Fruit fly (Drosophila melanogaster) whole organism, embryonic: ENCODE data around the gene CG7065.

Experiments used
- ATbp ChIP-seq: fragments of 200-800 bp; sonication (Bioruptor generic); optimal IDR thresholded peaks from 2 replicates; lab custom pipeline; 2017; ENCODE audit warnings: missing biosample characterization, mild to moderate bottlenecking, missing genetic modification characterization, missing genetic modification reagents
- B-H1 ChIP-seq: fragments of 200-800 bp; sonication (Bioruptor generic); IDR thresholded peaks from 3 replicates; pipeline ENCODE4 v1.3.6; 2022; ENCODE audit warnings: missing biosample characterization, missing genetic modification characterization
- CG10654 ChIP-seq: fragments of 200-800 bp; sonication (Bioruptor generic); optimal IDR thresholded peaks from 2 replicates; lab custom pipeline; 2016; ENCODE audit warnings: missing biosample characterization, missing genetic modification characterization
- CG10979 ChIP-seq: fragments of 200-800 bp; sonication (Bioruptor generic); optimal IDR thresholded peaks from 2 replicates; lab custom pipeline; 2018; ENCODE audit warnings: missing biosample characterization, mild to moderate bottlenecking, missing genetic modification characterization, moderate library complexity
- CG12299 ChIP-seq: fragments of 200-800 bp; sonication (Bioruptor generic); optimal IDR thresholded peaks from 2 replicates; lab custom pipeline; 2018; ENCODE audit warnings: missing biosample characterization, mild to moderate bottlenecking, missing genetic modification characterization
- CG13894 ChIP-seq: fragments of 200-800 bp; sonication (Bioruptor generic); optimal IDR thresholded peaks from 3 replicates; lab custom pipeline; 2018; ENCODE audit warnings: missing biosample characterization, mild to moderate bottlenecking, missing genetic modification characterization, moderate library complexity
- CG14441 ChIP-seq: fragments of 200-800 bp; sonication (Bioruptor generic); IDR thresholded peaks from 2 replicates; pipeline ENCODE4 v1.3.6; 2022; ENCODE audit warnings: missing biosample characterization, missing genetic modification characterization
- CG14667 ChIP-seq: fragments of 200-800 bp; sonication (Bioruptor generic); IDR thresholded peaks from 2 replicates; pipeline ENCODE4 v1.3.6; 2022; ENCODE audit warnings: missing biosample characterization, missing genetic modification characterization
- CG15269 ChIP-seq: fragments of 200-800 bp; sonication (Bioruptor generic); optimal IDR thresholded peaks from 2 replicates; lab custom pipeline; 2018; ENCODE audit warnings: missing biosample characterization, mild to moderate bottlenecking, missing genetic modification characterization, moderate library complexity
- CG16813 ChIP-seq: fragments of 200-800 bp; sonication (Bioruptor generic); IDR thresholded peaks from 3 replicates; pipeline ENCODE4 v1.3.6; 2022; ENCODE audit warnings: missing biosample characterization, missing genetic modification characterization; ENCODE audit not compliant: partially characterized antibody
- CG16863 ChIP-seq: fragments of 200-800 bp; sonication (Bioruptor generic); optimal IDR thresholded peaks from 3 replicates; lab custom pipeline; 2016; ENCODE audit warnings: missing biosample characterization, missing genetic modification characterization
- CG17361 ChIP-seq: fragments of 200-800 bp; sonication (Bioruptor generic); IDR thresholded peaks from 3 replicates; pipeline ENCODE4 v1.3.6; 2022; ENCODE audit warnings: missing biosample characterization, missing genetic modification characterization
- CG17829 ChIP-seq: fragments of 200-800 bp; optimal IDR thresholded peaks from 2 replicates; lab custom pipeline; 2019; ENCODE audit warnings: missing biosample characterization, mild to moderate bottlenecking, missing genetic modification characterization, moderate library complexity
- CG18764 ChIP-seq: fragments of 200-800 bp; sonication (Bioruptor generic); optimal IDR thresholded peaks from 3 replicates; lab custom pipeline; 2016; ENCODE audit warnings: missing biosample characterization, missing genetic modification characterization
- CG3281 ChIP-seq: fragments of 200-800 bp; sonication (Bioruptor generic); optimal IDR thresholded peaks from 3 replicates; lab custom pipeline; 2017; ENCODE audit warnings: missing biosample characterization, mild to moderate bottlenecking, missing genetic modification characterization
- CG4282 ChIP-seq: fragments of 200-800 bp; sonication (Bioruptor generic); optimal IDR thresholded peaks from 2 replicates; lab custom pipeline; 2016; ENCODE audit warnings: missing biosample characterization, missing genetic modification characterization
- CG4707 ChIP-seq: fragments of 200-800 bp; sonication (Bioruptor generic); optimal IDR thresholded peaks from 2 replicates; lab custom pipeline; 2018; ENCODE audit warnings: missing biosample characterization, mild to moderate bottlenecking, missing genetic modification characterization, moderate library complexity
- CG8089 ChIP-seq: fragments of 200-800 bp; sonication (Bioruptor generic); optimal IDR thresholded peaks from 3 replicates; lab custom pipeline; 2016; ENCODE audit warnings: missing biosample characterization, missing genetic modification characterization
- CG8478 ChIP-seq: fragments of >200 bp; optimal IDR thresholded peaks from 2 replicates; lab custom pipeline; 2018
- CG9817 ChIP-seq: fragments of 200-800 bp; sonication (Bioruptor generic); optimal IDR thresholded peaks from 2 replicates; lab custom pipeline; 2018; ENCODE audit warnings: missing biosample characterization, mild to moderate bottlenecking, missing genetic modification characterization, moderate library complexity
- Chrac-16 ChIP-seq: fragments of 200-800 bp; sonication (Bioruptor generic); optimal IDR thresholded peaks from 3 replicates; lab custom pipeline; 2016; ENCODE audit warnings: missing biosample characterization, missing genetic modification characterization
- D19A ChIP-seq: fragments of 200-800 bp; optimal IDR thresholded peaks from 3 replicates; lab custom pipeline; 2019; ENCODE audit warnings: missing biosample characterization, mild to moderate bottlenecking, missing genetic modification characterization, moderate library complexity
- Deaf1 ChIP-seq: fragments of 200-800 bp; optimal IDR thresholded peaks from 3 replicates; lab custom pipeline; 2019; ENCODE audit warnings: missing biosample characterization, mild to moderate bottlenecking, missing genetic modification characterization, moderate library complexity
- Dfd ChIP-seq, 2 experiments: fragments of >200 bp; optimal IDR thresholded peaks; 2 replicates each; lab custom pipeline; 2017; ENCODE audit warnings: missing biosample characterization in 2 of 2, missing genetic modification characterization in 2 of 2
- Elba2 ChIP-seq: fragments of 200-800 bp; sonication (Bioruptor generic); optimal IDR thresholded peaks from 3 replicates; lab custom pipeline; 2016; ENCODE audit warnings: missing biosample characterization, missing genetic modification characterization
- Hmr ChIP-seq: fragments of 200-800 bp; sonication (Bioruptor generic); optimal IDR thresholded peaks from 3 replicates; lab custom pipeline; 2017; ENCODE audit warnings: mild to moderate bottlenecking, missing biosample characterization, missing genetic modification reagents, missing genetic modification characterization
- Lhr ChIP-seq: fragments of 200-800 bp; sonication (Bioruptor generic); optimal IDR thresholded peaks from 3 replicates; lab custom pipeline; 2017; ENCODE audit warnings: mild to moderate bottlenecking, missing biosample characterization, missing genetic modification reagents, missing genetic modification characterization
- Neu2 ChIP-seq: fragments of 200-800 bp; sonication (Bioruptor generic); optimal IDR thresholded peaks from 3 replicates; lab custom pipeline; 2016; ENCODE audit warnings: missing biosample characterization, missing genetic modification characterization, borderline replicate concordance
- abd-A ChIP-seq: fragments of 200-800 bp; sonication (Bioruptor generic); optimal IDR thresholded peaks from 3 replicates; lab custom pipeline; 2019; ENCODE audit warnings: missing biosample characterization, mild to moderate bottlenecking, missing genetic modification characterization, moderate library complexity
- ato ChIP-seq: fragments of 200-800 bp; sonication (Bioruptor generic); IDR thresholded peaks from 2 replicates; pipeline ENCODE4 v1.3.6; 2022; ENCODE audit warnings: missing biosample characterization, missing genetic modification characterization; ENCODE audit not compliant: partially characterized antibody
- az2 ChIP-seq: fragments of 200-800 bp; sonication (Bioruptor generic); optimal IDR thresholded peaks from 3 replicates; lab custom pipeline; 2016; ENCODE audit warnings: missing biosample characterization, missing genetic modification characterization
- bab2 ChIP-seq: fragments of 200-800 bp; sonication (Bioruptor generic); optimal IDR thresholded peaks from 2 replicates; lab custom pipeline; 2016; ENCODE audit warnings: missing biosample characterization, missing genetic modification characterization
- bigmax ChIP-seq: fragments of 200-800 bp; sonication (Bioruptor generic); optimal IDR thresholded peaks from 2 replicates; lab custom pipeline; 2018; ENCODE audit warnings: missing biosample characterization, mild to moderate bottlenecking, missing genetic modification characterization
- cas ChIP-seq: fragments of 200-800 bp; sonication (Bioruptor generic); IDR thresholded peaks from 2 replicates; pipeline ENCODE4 v1.3.6; 2022; ENCODE audit warnings: missing biosample characterization, missing genetic modification characterization
- dpn ChIP-seq, 2 experiments: fragments of 200-800 bp; sonication (Bioruptor generic); optimal IDR thresholded peaks; 3 replicates each; lab custom pipeline; 2016; ENCODE audit warnings: missing biosample characterization in 2 of 2, missing genetic modification characterization in 2 of 2
- grau ChIP-seq: fragments of 200-800 bp; optimal IDR thresholded peaks from 3 replicates; lab custom pipeline; 2019; ENCODE audit warnings: missing biosample characterization, mild to moderate bottlenecking, missing genetic modification characterization, moderate library complexity
- hb ChIP-seq: fragments of 200-800 bp; sonication (Bioruptor generic); IDR thresholded peaks from 3 replicates; pipeline ENCODE4 v1.3.6; 2022; ENCODE audit warnings: missing biosample characterization, missing genetic modification characterization; ENCODE audit not compliant: partially characterized antibody
- kni ChIP-seq: fragments of 200-800 bp; sonication (Bioruptor generic); optimal IDR thresholded peaks from 3 replicates; lab custom pipeline; 2017; ENCODE audit warnings: mild to moderate bottlenecking, missing biosample characterization, missing genetic modification reagents, missing genetic modification characterization
- maf-S ChIP-seq: fragments of 200-800 bp; sonication (Bioruptor generic); optimal IDR thresholded peaks from 2 replicates; lab custom pipeline; 2016; ENCODE audit warnings: missing biosample characterization, missing genetic modification characterization
- oc ChIP-seq: fragments of 200-800 bp; sonication (Bioruptor generic); optimal IDR thresholded peaks from 2 replicates; lab custom pipeline; 2018; ENCODE audit warnings: missing biosample characterization, mild to moderate bottlenecking, missing genetic modification characterization, moderate library complexity
- pum ChIP-seq: fragments of 200-800 bp; sonication (Bioruptor generic); optimal IDR thresholded peaks from 2 replicates; lab custom pipeline; 2016; ENCODE audit warnings: missing biosample characterization, missing genetic modification characterization
- rib ChIP-seq: fragments of 200-800 bp; sonication (Bioruptor generic); IDR thresholded peaks from 2 replicates; pipeline ENCODE4 v1.3.6; 2022; ENCODE audit warnings: missing biosample characterization, missing genetic modification characterization
- sd ChIP-seq: fragments of 200-800 bp; sonication (Bioruptor generic); optimal IDR thresholded peaks from 3 replicates; lab custom pipeline; 2018; ENCODE audit warnings: missing biosample characterization, mild to moderate bottlenecking, missing genetic modification characterization, moderate library complexity
- slou ChIP-seq: fragments of 200-800 bp; sonication (Bioruptor generic); optimal IDR thresholded peaks from 3 replicates; lab custom pipeline; 2016; ENCODE audit warnings: missing biosample characterization, missing genetic modification characterization
- sqz ChIP-seq: fragments of 200-800 bp; sonication (Bioruptor generic); optimal IDR thresholded peaks from 3 replicates; lab custom pipeline; 2018; ENCODE audit warnings: missing biosample characterization, mild to moderate bottlenecking, missing genetic modification characterization
- tap ChIP-seq: fragments of 200-800 bp; optimal IDR thresholded peaks from 3 replicates; lab custom pipeline; 2019; ENCODE audit warnings: missing biosample characterization, mild to moderate bottlenecking, missing genetic modification characterization, moderate library complexity
- tgo ChIP-seq: fragments of 200-800 bp; sonication (Bioruptor generic); IDR thresholded peaks from 3 replicates; pipeline ENCODE4 v1.3.6; 2022; ENCODE audit warnings: missing biosample characterization, missing genetic modification characterization
- tin ChIP-seq: fragments of 200-800 bp; sonication (Bioruptor generic); optimal IDR thresholded peaks from 3 replicates; lab custom pipeline; 2016; ENCODE audit warnings: missing biosample characterization, missing genetic modification characterization
- unc-4 ChIP-seq: fragments of 200-800 bp; sonication (Bioruptor generic); IDR thresholded peaks from 2 replicates; pipeline ENCODE4 v1.3.6; 2022; ENCODE audit warnings: missing biosample characterization, missing genetic modification characterization; ENCODE audit not compliant: partially characterized antibody
- wdn ChIP-seq: fragments of 200-800 bp; sonication (Bioruptor generic); IDR thresholded peaks from 2 replicates; pipeline ENCODE4 v1.3.6; 2022; ENCODE audit warnings: missing biosample characterization, missing genetic modification characterization
- zen ChIP-seq: fragments of 200-800 bp; sonication (Bioruptor generic); optimal IDR thresholded peaks from 3 replicates; lab custom pipeline; 2018; ENCODE audit warnings: missing biosample characterization, mild to moderate bottlenecking, missing genetic modification characterization, moderate library complexity

The CG7065 gene

dm6 chrX:9132589-9133237 is 9.6 kb upstream of the CG7065 start (continued):
- TF ChIP-seq rib (GFP tag; lab: Robert Waterston, UW) (no peak), pum (GFP tag; lab: Kevin White, UChicago) (no peak), CG16863 (GFP tag; lab: Kevin White, UChicago) (no peak), Neu2 (GFP tag; lab: Kevin White, UChicago) (no peak), sqz (GFP tag; lab: Kevin White, UChicago) (peak; percentile 40), CG16813 (GFP tag; lab: Robert Waterston, UW) (no peak), az2 (GFP tag; lab: Kevin White, UChicago) (no peak), wdn (no peak), CG13894 (tag; lab: Kevin White, UChicago) (peak; percentile 20), cas (GFP tag; lab: Robert Waterston, UW) (no peak), CG14441 (GFP tag; lab: Robert Waterston, UW) (no peak), ATbp (GFP tag; lab: Kevin White, UChicago) (no peak), Chrac-16 (GFP tag; lab: Kevin White, UChicago) (no peak), zen (peak; percentile 85), tap (tag; lab: Kevin White, UChicago) (no peak), tin (GFP tag; lab: Kevin White, UChicago) (no peak), dpn (GFP tag; optimal IDR thresholded peaks at IDR 0.05; lab: Kevin White, UChicago) (no peak), CG8089 (no peak), CG17361 (GFP tag; lab: Robert Waterston, UW) (no peak), oc (peak; percentile 52), CG10654 (GFP tag; lab: Kevin White, UChicago) (no peak), bigmax (GFP tag; lab: Kevin White, UChicago) (no peak), CG14667 (GFP tag; lab: Robert Waterston, UW) (no peak), abd-A (tag; lab: Kevin White, UChicago) (no peak), kni (peak; percentile 82), D19A (no peak), CG18764 (GFP tag; lab: Kevin White, UChicago) (no peak), ato (GFP tag; lab: Robert Waterston, UW) (no peak), CG17829 (tag; lab: Kevin White, UChicago) (peak; percentile 0), CG8478 (lab: Kevin White, UChicago) (no peak), maf-S (no peak), Elba2 (no peak), B-H1 (no peak), grau (no peak), CG10979 (tag; lab: Kevin White, UChicago) (no peak), CG15269 (tag; lab: Kevin White, UChicago) (no peak), Hmr (no peak), CG9817 (tag; lab: Kevin White, UChicago) (no peak), Lhr (GFP tag; lab: Kevin White, UChicago) (no peak), slou (no peak), unc-4 (GFP tag; lab: Robert Waterston, UW) (no peak), hb (no peak), sd (no peak), tgo (GFP tag; lab: Robert Waterston, UW) (no peak), CG4707 (no peak), CG12299 (no peak), CG3281 (no peak), Deaf1 (tag; lab: Kevin White, UChicago) (peak; percentile 2), Dfd (GFP tag; optimal IDR thresholded peaks at IDR 0.05; lab: Kevin White, UChicago) (no peak), bab2 (GFP tag; lab: Kevin White, UChicago) (no peak), CG4282 (GFP tag; lab: Kevin White, UChicago) (no peak)
